Worm (Caenorhabditis elegans) whole organism, L1 larva: ENCODE measurements around the gene T26G10.5.

Experiments used
- C04F5.9 ChIP-seq: sonication (generic microtip); optimal IDR thresholded peaks from 2 replicates; lab custom pipeline; 2016; ENCODE audit warnings: missing genetic modification characterization, missing compliant biosample characterization
- C16A3.4 ChIP-seq: fragments of 150-350 bp; optimal IDR thresholded peaks from 2 replicates; lab custom pipeline; 2014; ENCODE audit warnings: missing biosample characterization, missing genetic modification characterization
- C34B4.2 ChIP-seq: sonication (generic microtip); optimal IDR thresholded peaks from 2 replicates; lab custom pipeline; 2017; ENCODE audit warnings: mild to moderate bottlenecking, missing genetic modification characterization, missing compliant biosample characterization
- Y116A8C.19 ChIP-seq: sonication (generic microtip); optimal IDR thresholded peaks from 2 replicates; lab custom pipeline; 2016; ENCODE audit warnings: missing compliant biosample characterization, missing genetic modification characterization, borderline replicate concordance
- aha-1 ChIP-seq: fragments of 150-350 bp; optimal IDR thresholded peaks from 2 replicates; lab custom pipeline; 2014; ENCODE audit warnings: missing biosample characterization, missing genetic modification characterization
- alr-1 ChIP-seq: fragments of 200-800 bp; sonication (Bioruptor generic); optimal IDR thresholded peaks from 2 replicates; lab custom pipeline; 2018; ENCODE audit warnings: borderline replicate concordance, mild to moderate bottlenecking, missing genetic modification characterization, missing compliant biosample characterization
- aly-2 ChIP-seq: fragments of 150-350 bp; optimal IDR thresholded peaks from 2 replicates; lab custom pipeline; 2014; ENCODE audit warnings: missing biosample characterization, missing genetic modification characterization
- ama-1 ChIP-seq: fragments of 150-350 bp; optimal IDR thresholded peaks from 2 replicates; lab custom pipeline; 2014
- blmp-1 ChIP-seq: fragments of 150-350 bp; optimal IDR thresholded peaks from 2 replicates; lab custom pipeline; 2014; ENCODE audit warnings: missing biosample characterization, missing genetic modification characterization
- ceh-8 ChIP-seq: fragments of 200-800 bp; sonication (Bioruptor generic); optimal IDR thresholded peaks from 2 replicates; lab custom pipeline; 2018; ENCODE audit warnings: mild to moderate bottlenecking, missing genetic modification characterization, moderate library complexity, missing compliant biosample characterization
- ces-1 ChIP-seq: fragments of 150-350 bp; optimal IDR thresholded peaks from 2 replicates; lab custom pipeline; 2014; ENCODE audit warnings: missing biosample characterization, missing genetic modification reagents, missing genetic modification characterization
- efl-1 ChIP-seq, 4 experiments: fragments of 150-350 bp; optimal IDR thresholded peaks in 3 of 4; peaks in 1 of 4; 1 replicate in 1 of 4; 2 replicates in 3 of 4; lab custom pipeline; 2014; ENCODE audit warnings: missing biosample characterization in 2 of 4, missing genetic modification characterization in 2 of 4, missing genetic modification reagents in 2 of 4
- efl-3 ChIP-seq: fragments of 200-800 bp; sonication (Bioruptor generic); optimal IDR thresholded peaks from 2 replicates; lab custom pipeline; 2018; ENCODE audit warnings: mild to moderate bottlenecking, missing genetic modification characterization, missing compliant biosample characterization
- egl-27 ChIP-seq, 2 experiments: fragments of 150-350 bp in 1 of 2; sonication (generic microtip); optimal IDR thresholded peaks; 3 replicates each; lab custom pipeline; 2017 to 2018; ENCODE audit warnings: missing biosample characterization in 2 of 2, missing genetic modification characterization in 2 of 2, missing genetic modification reagents in 2 of 2
- elt-3 ChIP-seq, 6 experiments: fragments of 150-350 bp in 1 of 6; sonication (generic microtip); optimal IDR thresholded peaks; 2 replicates each; lab custom pipeline; 2017 to 2018; ENCODE audit warnings: missing biosample characterization in 6 of 6, missing genetic modification characterization in 6 of 6, inconsistent platforms in 1 of 6
- ets-5 ChIP-seq: fragments of 200-800 bp; sonication (Bioruptor generic); IDR thresholded peaks from 2 replicates; pipeline ENCODE4 v1.3.6; 2022; ENCODE audit warnings: missing genetic modification characterization, missing compliant biosample characterization
- fkh-8 ChIP-seq: sonication (generic microtip); optimal IDR thresholded peaks from 2 replicates; lab custom pipeline; 2016; ENCODE audit warnings: mild to moderate bottlenecking, missing genetic modification characterization, missing compliant biosample characterization
- fos-1 ChIP-seq: fragments of 150-350 bp; optimal IDR thresholded peaks from 2 replicates; lab custom pipeline; 2014; ENCODE audit warnings: missing biosample characterization, missing genetic modification characterization
- irx-1 ChIP-seq: sonication (generic microtip); optimal IDR thresholded peaks from 2 replicates; lab custom pipeline; 2016; ENCODE audit warnings: missing genetic modification characterization, missing compliant biosample characterization
- isw-1 ChIP-seq: fragments of 200-800 bp; sonication (Bioruptor generic); IDR thresholded peaks from 2 replicates; pipeline ENCODE4 v1.3.6; 2022; ENCODE audit warnings: missing genetic modification characterization, missing compliant biosample characterization
- jun-1 ChIP-seq: fragments of 150-350 bp; optimal IDR thresholded peaks from 2 replicates; lab custom pipeline; 2014; ENCODE audit warnings: missing biosample characterization, missing genetic modification reagents, missing genetic modification characterization
- lin-13 ChIP-seq: fragments of 150-350 bp; optimal IDR thresholded peaks from 2 replicates; lab custom pipeline; 2014; ENCODE audit warnings: missing biosample characterization, missing genetic modification reagents, missing genetic modification characterization
- lin-15B ChIP-seq: fragments of 150-350 bp; sonication (generic microtip); optimal IDR thresholded peaks from 3 replicates; lab custom pipeline; 2014; ENCODE audit warnings: missing biosample characterization, missing genetic modification characterization
- lin-35 ChIP-seq, 2 experiments: fragments of 150-350 bp; optimal IDR thresholded peaks; 2 replicates each; lab custom pipeline; 2014; ENCODE audit warnings: missing biosample characterization in 2 of 2, missing genetic modification characterization in 2 of 2, missing genetic modification reagents in 2 of 2
- lin-39 ChIP-seq: fragments of 150-350 bp; optimal IDR thresholded peaks from 2 replicates; lab custom pipeline; 2014; ENCODE audit warnings: missing biosample characterization, missing genetic modification reagents, missing genetic modification characterization
- lir-3 ChIP-seq: sonication (generic microtip); optimal IDR thresholded peaks from 2 replicates; lab custom pipeline; 2016; ENCODE audit warnings: mild to moderate bottlenecking, missing genetic modification characterization, moderate library complexity, missing compliant biosample characterization; ENCODE audit not compliant: poor library complexity
- lsy-2 ChIP-seq, 2 experiments: fragments of 150-350 bp; optimal IDR thresholded peaks; 2 replicates each; lab custom pipeline; 2014; ENCODE audit warnings: missing biosample characterization in 2 of 2, missing genetic modification characterization in 2 of 2
- mdl-1 ChIP-seq, 2 experiments: fragments of 150-350 bp; optimal IDR thresholded peaks; 2 replicates each; lab custom pipeline; 2014 to 2017; ENCODE audit warnings: missing biosample characterization in 2 of 2, missing genetic modification characterization in 2 of 2, inconsistent platforms in 1 of 2
- mef-2 ChIP-seq: fragments of 150-350 bp; optimal IDR thresholded peaks from 2 replicates; lab custom pipeline; 2014; ENCODE audit warnings: missing biosample characterization, missing genetic modification characterization
- mep-1 ChIP-seq: fragments of 150-350 bp; optimal IDR thresholded peaks from 2 replicates; lab custom pipeline; 2014; ENCODE audit warnings: missing biosample characterization, missing genetic modification characterization
- nhr-11 ChIP-seq: fragments of 150-350 bp; optimal IDR thresholded peaks from 2 replicates; lab custom pipeline; 2014; ENCODE audit warnings: missing biosample characterization, missing genetic modification characterization
- nhr-20 ChIP-seq: sonication (generic microtip); optimal IDR thresholded peaks from 2 replicates; lab custom pipeline; 2016; ENCODE audit warnings: mild to moderate bottlenecking, missing genetic modification characterization, missing compliant biosample characterization
- nhr-47 ChIP-seq: sonication (generic microtip); optimal IDR thresholded peaks from 2 replicates; lab custom pipeline; 2016; ENCODE audit warnings: mild to moderate bottlenecking, missing genetic modification characterization, moderate library complexity, missing compliant biosample characterization
- nhr-71 ChIP-seq: sonication (generic microtip); optimal IDR thresholded peaks from 2 replicates; lab custom pipeline; 2016; ENCODE audit warnings: mild to moderate bottlenecking, missing genetic modification characterization, moderate library complexity, missing compliant biosample characterization
- nhr-76 ChIP-seq: sonication (generic microtip); optimal IDR thresholded peaks from 2 replicates; lab custom pipeline; 2017; ENCODE audit warnings: missing biosample characterization, missing genetic modification characterization
- nhr-77 ChIP-seq: fragments of 150-350 bp; optimal IDR thresholded peaks from 2 replicates; lab custom pipeline; 2014; ENCODE audit warnings: missing biosample characterization, missing genetic modification characterization
- nhr-84 ChIP-seq: sonication (generic microtip); optimal IDR thresholded peaks from 2 replicates; lab custom pipeline; 2017; ENCODE audit warnings: missing biosample characterization, missing genetic modification characterization
- nhr-85 ChIP-seq: sonication (generic microtip); peaks from one replicate; lab custom pipeline; 2016; ENCODE audit warnings: missing genetic modification characterization, inconsistent platforms, missing compliant biosample characterization
- pag-3 ChIP-seq: sonication (generic microtip); optimal IDR thresholded peaks from 2 replicates; lab custom pipeline; 2017; ENCODE audit warnings: missing genetic modification characterization, mild to moderate bottlenecking, missing compliant biosample characterization, antibody characterized with exemption, borderline replicate concordance; ENCODE audit not compliant: insufficient read depth
- pax-3 ChIP-seq: fragments of 200-800 bp; sonication (Bioruptor generic); optimal IDR thresholded peaks from 2 replicates; lab custom pipeline; 2018; ENCODE audit warnings: mild to moderate bottlenecking, missing genetic modification characterization, moderate library complexity, missing compliant biosample characterization
- pqm-1 ChIP-seq: sonication (generic microtip); optimal IDR thresholded peaks from 3 replicates; lab custom pipeline; 2017; ENCODE audit warnings: missing biosample characterization, missing genetic modification characterization
- skn-1 ChIP-seq: fragments of 150-350 bp; optimal IDR thresholded peaks from 2 replicates; lab custom pipeline; 2014; ENCODE audit warnings: missing biosample characterization, missing genetic modification characterization
- sox-4 ChIP-seq: sonication (generic microtip); optimal IDR thresholded peaks from 2 replicates; lab custom pipeline; 2016; ENCODE audit warnings: missing genetic modification characterization, missing compliant biosample characterization
- sptf-1 ChIP-seq: fragments of 150-350 bp; optimal IDR thresholded peaks from 2 replicates; lab custom pipeline; 2014; ENCODE audit warnings: missing biosample characterization, missing genetic modification characterization
- sup-37 ChIP-seq: fragments of 200-800 bp; sonication (Bioruptor generic); optimal IDR thresholded peaks from 2 replicates; lab custom pipeline; 2018; ENCODE audit warnings: mild to moderate bottlenecking, missing genetic modification characterization, missing compliant biosample characterization
- swsn-7 ChIP-seq: sonication (generic microtip); optimal IDR thresholded peaks from 2 replicates; lab custom pipeline; 2016; ENCODE audit warnings: missing genetic modification characterization, missing compliant biosample characterization
- tbx-2 ChIP-seq: sonication (generic microtip); optimal IDR thresholded peaks from 2 replicates; lab custom pipeline; 2016; ENCODE audit warnings: missing genetic modification characterization, missing compliant biosample characterization
- unc-130 ChIP-seq: fragments of 150-350 bp; optimal IDR thresholded peaks from 2 replicates; lab custom pipeline; 2017; ENCODE audit warnings: missing biosample characterization, missing genetic modification characterization, inconsistent platforms
- unc-62 ChIP-seq: fragments of 150-350 bp; optimal IDR thresholded peaks from 2 replicates; lab custom pipeline; 2014; ENCODE audit warnings: missing biosample characterization, missing genetic modification reagents, missing genetic modification characterization
- unc-86 ChIP-seq: sonication (generic microtip); optimal IDR thresholded peaks from 2 replicates; lab custom pipeline; 2016; ENCODE audit warnings: missing genetic modification characterization, missing compliant biosample characterization
- vab-15 ChIP-seq: sonication (generic microtip); optimal IDR thresholded peaks from 2 replicates; lab custom pipeline; 2017; ENCODE audit warnings: missing genotype, mild to moderate bottlenecking, missing genetic modification characterization, missing compliant biosample characterization

T26G10.5 gene

ce11 chrIII:9467857-9468256 lies 41.7 kb upstream of the T26G10.5 start, which contains the start of gene tag-342:
Gene tag-342 (plus strand): TSS chrIII:9468157.
- no peak for TF ChIP-seq blmp-1 (tag; lab: Kevin White, UChicago)
- no peak for TF ChIP-seq jun-1 (tag; lab: Kevin White, UChicago)
- no peak for TF ChIP-seq aly-2 (tag; lab: Kevin White, UChicago)
- no peak for TF ChIP-seq lin-15B (tag; lab: Kevin White, UChicago)
- no peak for TF ChIP-seq vab-15
- TF ChIP-seq ets-5 = no peak
- no peak for TF ChIP-seq egl-27 (tag; optimal IDR thresholded peaks at IDR 0.05; lab: Kevin White, UChicago)
- TF ChIP-seq efl-1 (optimal IDR thresholded peaks at IDR 0.05; lab: Kevin White, UChicago) = no peak
- no peak for TF ChIP-seq efl-1 (GFP tag; optimal IDR thresholded peaks at IDR 0.05 in 1 of 2; lab: Kevin White, UChicago)
- no peak for TF ChIP-seq lsy-2 (tag; optimal IDR thresholded peaks at IDR 0.05; lab: Kevin White, UChicago)
- TF ChIP-seq pqm-1 (tag; lab: Kevin White, UChicago) = no peak
- no peak for TF ChIP-seq pag-3 (tag; lab: Kevin White, UChicago)
- no peak for TF ChIP-seq aha-1 (tag; lab: Kevin White, UChicago)
- no peak for TF ChIP-seq nhr-20 (tag; lab: Kevin White, UChicago)
- no peak for TF ChIP-seq lin-13 (GFP tag; lab: Kevin White, UChicago)
- no peak for TF ChIP-seq nhr-76 (tag; lab: Kevin White, UChicago)

ce11 chrIII:9467095-9467494 lies 40.9 kb upstream of the T26G10.5 start, which contains the start of gene baf-1:
Gene baf-1 (plus strand): TSS chrIII:9467464.
- TF ChIP-seq egl-27 (tag; optimal IDR thresholded peaks at IDR 0.05; lab: Kevin White, UChicago) (no peak), tbx-2 (tag; lab: Kevin White, UChicago) (peak; percentile 60), nhr-77 (peak; percentile 39), elt-3 (tag; optimal IDR thresholded peaks at IDR 0.05; lab: Kevin White, UChicago) (peak in 1 of 6 experiments; percentile 54), lir-3 (tag; lab: Kevin White, UChicago) (peak; percentile 59), ces-1 (no peak), sox-4 (tag; lab: Kevin White, UChicago) (peak; percentile 26), alr-1 (tag; lab: Kevin White, UChicago) (no peak), Y116A8C.19 (tag; lab: Kevin White, UChicago) (no peak), ceh-8 (GFP tag; lab: Kevin White, UChicago) (no peak), fos-1 (tag; lab: Kevin White, UChicago) (peak; percentile 1), pax-3 (tag; lab: Kevin White, UChicago) (peak; percentile 19), sup-37 (no peak), nhr-84 (tag; lab: Kevin White, UChicago) (no peak), unc-130 (tag; lab: Kevin White, UChicago) (peak; percentile 12), swsn-7 (tag; lab: Kevin White, UChicago) (peak; percentile 68), lin-13 (GFP tag; lab: Kevin White, UChicago) (peak; percentile 58), fkh-8 (tag; lab: Kevin White, UChicago) (peak; percentile 27), C34B4.2 (tag; lab: Kevin White, UChicago) (no peak), lin-35 (GFP tag; optimal IDR thresholded peaks at IDR 0.05; lab: Kevin White, UChicago) (peak; percentile 72 to 83), unc-62 (GFP tag; lab: Kevin White, UChicago) (no peak), lin-39 (tag; lab: Kevin White, UChicago) (peak; percentile 2), mef-2 (tag; lab: Kevin White, UChicago) (no peak), aha-1 (tag; lab: Kevin White, UChicago) (no peak), nhr-11 (tag; lab: Kevin White, UChicago) (no peak), aly-2 (tag; lab: Kevin White, UChicago) (no peak), skn-1 (peak; percentile 81), C16A3.4 (peak; percentile 50), C04F5.9 (tag; lab: Kevin White, UChicago) (no peak), sptf-1 (tag; lab: Kevin White, UChicago) (no peak), pqm-1 (tag; lab: Kevin White, UChicago) (no peak), nhr-71 (tag; lab: Kevin White, UChicago) (peak; percentile 77), mdl-1 (tag; optimal IDR thresholded peaks at IDR 0.05; lab: Kevin White, UChicago) (peak in 1 of 2 experiments; percentile 3), efl-3 (GFP tag; lab: Kevin White, UChicago) (no peak), isw-1 (GFP tag; lab: Robert Waterston, UW) (peak; percentile 57), ama-1 (lab: Kevin White, UChicago) (no peak), nhr-85 (peak; percentile 77), mep-1 (peak; percentile 51), unc-86 (tag; lab: Kevin White, UChicago) (peak; percentile 17), nhr-47 (tag; lab: Kevin White, UChicago) (peak; percentile 78), irx-1 (tag; lab: Kevin White, UChicago) (no peak)
